Worm (Caenorhabditis elegans) whole organism, L1 larva: ENCODE results near the gene ska-3.
A peak's percentile ranks its signal among the peaks of the same experiment; 100 is the strongest.

ENCODE experiments used
- C04F5.9 ChIP-seq: sonication (generic microtip); optimal IDR thresholded peaks from 2 replicates; lab custom pipeline; 2016; ENCODE audit warnings: missing genetic modification characterization, missing compliant biosample characterization
- C16A3.4 ChIP-seq: fragments of 150-350 bp; optimal IDR thresholded peaks from 2 replicates; lab custom pipeline; 2014; ENCODE audit warnings: missing biosample characterization, missing genetic modification characterization
- C34B4.2 ChIP-seq: sonication (generic microtip); optimal IDR thresholded peaks from 2 replicates; lab custom pipeline; 2017; ENCODE audit warnings: mild to moderate bottlenecking, missing genetic modification characterization, missing compliant biosample characterization
- F16B12.6 ChIP-seq: fragments of 150-350 bp; optimal IDR thresholded peaks from 2 replicates; lab custom pipeline; 2014; ENCODE audit warnings: missing biosample characterization, missing genetic modification characterization
- Y116A8C.19 ChIP-seq: sonication (generic microtip); optimal IDR thresholded peaks from 2 replicates; lab custom pipeline; 2016; ENCODE audit warnings: missing compliant biosample characterization, missing genetic modification characterization, borderline replicate concordance
- alr-1 ChIP-seq: fragments of 200-800 bp; sonication (Bioruptor generic); optimal IDR thresholded peaks from 2 replicates; lab custom pipeline; 2018; ENCODE audit warnings: borderline replicate concordance, mild to moderate bottlenecking, missing genetic modification characterization, missing compliant biosample characterization
- ama-1 ChIP-seq: fragments of 150-350 bp; optimal IDR thresholded peaks from 2 replicates; lab custom pipeline; 2014
- ceh-8 ChIP-seq: fragments of 200-800 bp; sonication (Bioruptor generic); optimal IDR thresholded peaks from 2 replicates; lab custom pipeline; 2018; ENCODE audit warnings: mild to moderate bottlenecking, missing genetic modification characterization, moderate library complexity, missing compliant biosample characterization
- ceh-82 ChIP-seq, 3 experiments: fragments of 150-350 bp in 1 of 3; sonication (generic microtip) in 2 of 3; optimal IDR thresholded peaks; 2 replicates each; lab custom pipeline; 2014 to 2017; ENCODE audit warnings: missing biosample characterization in 3 of 3, missing genetic modification characterization in 3 of 3
- ceh-88 ChIP-seq: fragments of 200-800 bp; sonication (Bioruptor generic); IDR thresholded peaks from 2 replicates; pipeline ENCODE4 v1.3.6; 2022; ENCODE audit warnings: missing genetic modification characterization, missing compliant biosample characterization
- dpl-1 ChIP-seq, 3 experiments: fragments of 150-350 bp in 2 of 3; sonication (generic microtip) in 1 of 3; optimal IDR thresholded peaks; 2 replicates each; lab custom pipeline; 2014 to 2017; ENCODE audit warnings: missing biosample characterization in 3 of 3, missing genetic modification characterization in 3 of 3, missing genetic modification reagents in 3 of 3
- dsc-1 ChIP-seq: sonication (generic microtip); optimal IDR thresholded peaks from 2 replicates; lab custom pipeline; 2016; ENCODE audit warnings: mild to moderate bottlenecking, missing genetic modification characterization, missing compliant biosample characterization
- efl-1 ChIP-seq, 4 experiments: fragments of 150-350 bp; optimal IDR thresholded peaks in 3 of 4; peaks in 1 of 4; 1 replicate in 1 of 4; 2 replicates in 3 of 4; lab custom pipeline; 2014; ENCODE audit warnings: missing biosample characterization in 2 of 4, missing genetic modification characterization in 2 of 4, missing genetic modification reagents in 2 of 4
- efl-3 ChIP-seq: fragments of 200-800 bp; sonication (Bioruptor generic); optimal IDR thresholded peaks from 2 replicates; lab custom pipeline; 2018; ENCODE audit warnings: mild to moderate bottlenecking, missing genetic modification characterization, missing compliant biosample characterization
- egl-27 ChIP-seq, 2 experiments: fragments of 150-350 bp in 1 of 2; sonication (generic microtip); optimal IDR thresholded peaks; 3 replicates each; lab custom pipeline; 2017 to 2018; ENCODE audit warnings: missing biosample characterization in 2 of 2, missing genetic modification characterization in 2 of 2, missing genetic modification reagents in 2 of 2
- elt-2 ChIP-seq: sonication (generic microtip); optimal IDR thresholded peaks from 2 replicates; lab custom pipeline; 2016; ENCODE audit warnings: missing genetic modification characterization, mild to moderate bottlenecking, inconsistent platforms, missing compliant biosample characterization, missing genetic modification reagents
- ets-5 ChIP-seq: fragments of 200-800 bp; sonication (Bioruptor generic); IDR thresholded peaks from 2 replicates; pipeline ENCODE4 v1.3.6; 2022; ENCODE audit warnings: missing genetic modification characterization, missing compliant biosample characterization
- fkh-8 ChIP-seq: sonication (generic microtip); optimal IDR thresholded peaks from 2 replicates; lab custom pipeline; 2016; ENCODE audit warnings: mild to moderate bottlenecking, missing genetic modification characterization, missing compliant biosample characterization
- grh-1 ChIP-seq: fragments of 200-800 bp; sonication (Bioruptor generic); IDR thresholded peaks from 2 replicates; pipeline ENCODE4 v1.3.6; 2022; ENCODE audit warnings: missing genetic modification reagents, missing genetic modification characterization, missing compliant biosample characterization
- hlh-17 ChIP-seq: fragments of 200-800 bp; sonication (Bioruptor generic); optimal IDR thresholded peaks from 2 replicates; lab custom pipeline; 2018; ENCODE audit warnings: missing genetic modification characterization, mild to moderate bottlenecking, missing compliant biosample characterization, moderate library complexity, borderline replicate concordance
- irx-1 ChIP-seq: sonication (generic microtip); optimal IDR thresholded peaks from 2 replicates; lab custom pipeline; 2016; ENCODE audit warnings: missing genetic modification characterization, missing compliant biosample characterization
- jun-1 ChIP-seq: fragments of 150-350 bp; optimal IDR thresholded peaks from 2 replicates; lab custom pipeline; 2014; ENCODE audit warnings: missing biosample characterization, missing genetic modification reagents, missing genetic modification characterization
- lin-14 ChIP-seq: fragments of 200-800 bp; sonication (Bioruptor generic); optimal IDR thresholded peaks from 2 replicates; lab custom pipeline; 2018; ENCODE audit warnings: mild to moderate bottlenecking, missing genetic modification characterization, moderate library complexity, missing compliant biosample characterization
- lin-15B ChIP-seq: fragments of 150-350 bp; sonication (generic microtip); optimal IDR thresholded peaks from 3 replicates; lab custom pipeline; 2014; ENCODE audit warnings: missing biosample characterization, missing genetic modification characterization
- lin-35 ChIP-seq, 2 experiments: fragments of 150-350 bp; optimal IDR thresholded peaks; 2 replicates each; lab custom pipeline; 2014; ENCODE audit warnings: missing biosample characterization in 2 of 2, missing genetic modification characterization in 2 of 2, missing genetic modification reagents in 2 of 2
- lin-39 ChIP-seq: fragments of 150-350 bp; optimal IDR thresholded peaks from 2 replicates; lab custom pipeline; 2014; ENCODE audit warnings: missing biosample characterization, missing genetic modification reagents, missing genetic modification characterization
- lir-3 ChIP-seq: sonication (generic microtip); optimal IDR thresholded peaks from 2 replicates; lab custom pipeline; 2016; ENCODE audit warnings: mild to moderate bottlenecking, missing genetic modification characterization, moderate library complexity, missing compliant biosample characterization; ENCODE audit not compliant: poor library complexity
- lsy-2 ChIP-seq, 2 experiments: fragments of 150-350 bp; optimal IDR thresholded peaks; 2 replicates each; lab custom pipeline; 2014; ENCODE audit warnings: missing biosample characterization in 2 of 2, missing genetic modification characterization in 2 of 2
- mab-9 ChIP-seq: fragments of 200-800 bp; sonication (Bioruptor generic); IDR thresholded peaks from 2 replicates; pipeline ENCODE4 v1.3.6; 2022; ENCODE audit warnings: missing genetic modification reagents, missing genetic modification characterization, missing compliant biosample characterization
- mef-2 ChIP-seq: fragments of 150-350 bp; optimal IDR thresholded peaks from 2 replicates; lab custom pipeline; 2014; ENCODE audit warnings: missing biosample characterization, missing genetic modification characterization
- mep-1 ChIP-seq: fragments of 150-350 bp; optimal IDR thresholded peaks from 2 replicates; lab custom pipeline; 2014; ENCODE audit warnings: missing biosample characterization, missing genetic modification characterization
- nhr-11 ChIP-seq: fragments of 150-350 bp; optimal IDR thresholded peaks from 2 replicates; lab custom pipeline; 2014; ENCODE audit warnings: missing biosample characterization, missing genetic modification characterization
- nhr-12 ChIP-seq: sonication (generic microtip); optimal IDR thresholded peaks from 2 replicates; lab custom pipeline; 2017; ENCODE audit warnings: missing biosample characterization, missing genetic modification characterization
- nhr-19 ChIP-seq: fragments of 200-800 bp; sonication (Bioruptor generic); conservative IDR thresholded peaks from 2 replicates; pipeline ENCODE4 v1.3.6; 2022; ENCODE audit warnings: missing genetic modification characterization, missing compliant biosample characterization
- nhr-237 ChIP-seq: fragments of 150-350 bp; optimal IDR thresholded peaks from 2 replicates; lab custom pipeline; 2014; ENCODE audit warnings: missing biosample characterization, missing genetic modification characterization
- nhr-47 ChIP-seq: sonication (generic microtip); optimal IDR thresholded peaks from 2 replicates; lab custom pipeline; 2016; ENCODE audit warnings: mild to moderate bottlenecking, missing genetic modification characterization, moderate library complexity, missing compliant biosample characterization
- nhr-76 ChIP-seq: sonication (generic microtip); optimal IDR thresholded peaks from 2 replicates; lab custom pipeline; 2017; ENCODE audit warnings: missing biosample characterization, missing genetic modification characterization
- nhr-77 ChIP-seq: fragments of 150-350 bp; optimal IDR thresholded peaks from 2 replicates; lab custom pipeline; 2014; ENCODE audit warnings: missing biosample characterization, missing genetic modification characterization
- nhr-84 ChIP-seq: sonication (generic microtip); optimal IDR thresholded peaks from 2 replicates; lab custom pipeline; 2017; ENCODE audit warnings: missing biosample characterization, missing genetic modification characterization
- pax-3 ChIP-seq: fragments of 200-800 bp; sonication (Bioruptor generic); optimal IDR thresholded peaks from 2 replicates; lab custom pipeline; 2018; ENCODE audit warnings: mild to moderate bottlenecking, missing genetic modification characterization, moderate library complexity, missing compliant biosample characterization
- pqm-1 ChIP-seq: sonication (generic microtip); optimal IDR thresholded peaks from 3 replicates; lab custom pipeline; 2017; ENCODE audit warnings: missing biosample characterization, missing genetic modification characterization
- snpc-4 ChIP-seq: fragments of 150-350 bp; optimal IDR thresholded peaks from 2 replicates; lab custom pipeline; 2014; ENCODE audit warnings: missing biosample characterization, missing genetic modification characterization
- snu-23 ChIP-seq: sonication (generic microtip); optimal IDR thresholded peaks from 2 replicates; lab custom pipeline; 2016; ENCODE audit warnings: missing genetic modification characterization, missing compliant biosample characterization
- sox-4 ChIP-seq: sonication (generic microtip); optimal IDR thresholded peaks from 2 replicates; lab custom pipeline; 2016; ENCODE audit warnings: missing genetic modification characterization, missing compliant biosample characterization
- sptf-1 ChIP-seq: fragments of 150-350 bp; optimal IDR thresholded peaks from 2 replicates; lab custom pipeline; 2014; ENCODE audit warnings: missing biosample characterization, missing genetic modification characterization
- swsn-7 ChIP-seq: sonication (generic microtip); optimal IDR thresholded peaks from 2 replicates; lab custom pipeline; 2016; ENCODE audit warnings: missing genetic modification characterization, missing compliant biosample characterization
- tlp-1 ChIP-seq: fragments of 150-350 bp; optimal IDR thresholded peaks from 2 replicates; lab custom pipeline; 2014; ENCODE audit warnings: missing biosample characterization, missing genetic modification characterization
- unc-62 ChIP-seq: fragments of 150-350 bp; optimal IDR thresholded peaks from 2 replicates; lab custom pipeline; 2014; ENCODE audit warnings: missing biosample characterization, missing genetic modification reagents, missing genetic modification characterization
- unc-98 ChIP-seq: fragments of 200-800 bp; sonication (Bioruptor generic); IDR thresholded peaks from 2 replicates; pipeline ENCODE4 v1.3.6; 2022; ENCODE audit warnings: missing genetic modification characterization, missing compliant biosample characterization
- vab-15 ChIP-seq: sonication (generic microtip); optimal IDR thresholded peaks from 2 replicates; lab custom pipeline; 2017; ENCODE audit warnings: missing genotype, mild to moderate bottlenecking, missing genetic modification characterization, missing compliant biosample characterization
- ztf-11 ChIP-seq, 2 experiments: sonication (generic microtip); optimal IDR thresholded peaks; 2 replicates each; lab custom pipeline; 2016 to 2017; ENCODE audit warnings: missing genetic modification characterization in 2 of 2, missing biosample characterization in 1 of 2, missing compliant biosample characterization in 1 of 2
- ztf-4 ChIP-seq: fragments of 150-350 bp; optimal IDR thresholded peaks from 2 replicates; lab custom pipeline; 2014; ENCODE audit warnings: missing biosample characterization, missing genetic modification characterization

Gene ska-3

ce11 chrIII:5678935-5679334 lies at the start of gene ska-3, which contains the start of gene rps-12:
TSS of gene ska-3 (minus strand) at chrIII:5679005.
TSS of gene rps-12 (plus strand) at chrIII:5679298.
- TF ChIP-seq ceh-82 (tag; optimal IDR thresholded peaks at IDR 0.05; lab: Kevin White, UChicago): peak; percentile 99 to 100 (median 100)
- TF ChIP-seq fkh-8 (tag; lab: Kevin White, UChicago): peak; percentile 99
- peak; percentile 98 to 99 for TF ChIP-seq efl-1 (optimal IDR thresholded peaks at IDR 0.05; lab: Kevin White, UChicago)
- peak; percentile 95 to 100 for TF ChIP-seq efl-1 (GFP tag; optimal IDR thresholded peaks at IDR 0.05 in 1 of 2; lab: Kevin White, UChicago)
- TF ChIP-seq nhr-11 (tag; lab: Kevin White, UChicago): peak; percentile 96
- TF ChIP-seq nhr-84: no peak
- peak; percentile 96 for TF ChIP-seq vab-15 (tag; lab: Kevin White, UChicago)
- TF ChIP-seq mef-2 (tag; lab: Kevin White, UChicago): peak; percentile 94
- TF ChIP-seq C34B4.2 (tag; lab: Kevin White, UChicago): peak; percentile 88
- no peak for TF ChIP-seq tlp-1 (tag; lab: Kevin White, UChicago)
- TF ChIP-seq snpc-4 (tag; lab: Kevin White, UChicago): peak; percentile 93
- no peak for TF ChIP-seq ets-5 (GFP tag; lab: Robert Waterston, UW)
- peak; percentile 76 for TF ChIP-seq F16B12.6 (tag; lab: Kevin White, UChicago)
- peak; percentile 99 for TF ChIP-seq dsc-1 (tag; lab: Kevin White, UChicago)
- TF ChIP-seq lin-35 (GFP tag; optimal IDR thresholded peaks at IDR 0.05; lab: Kevin White, UChicago): peak; percentile 98 to 100
- TF ChIP-seq mab-9 (GFP tag; lab: Robert Waterston, UW): peak; percentile 94
- peak; percentile 98 for TF ChIP-seq ztf-4 (tag; lab: Kevin White, UChicago)
- peak; percentile 98 for TF ChIP-seq lin-14 (GFP tag; lab: Kevin White, UChicago)
- TF ChIP-seq C16A3.4 (tag; lab: Kevin White, UChicago): peak; percentile 100
- peak; percentile 97 for TF ChIP-seq grh-1 (GFP tag; lab: Robert Waterston, UW)
- TF ChIP-seq ama-1 (lab: Kevin White, UChicago): peak; percentile 93
- TF ChIP-seq egl-27 (tag; optimal IDR thresholded peaks at IDR 0.05; lab: Kevin White, UChicago): peak; percentile 90 to 92
- TF ChIP-seq swsn-7 (tag; lab: Kevin White, UChicago): peak; percentile 99
- peak; percentile 94 for TF ChIP-seq pax-3 (tag; lab: Kevin White, UChicago)
- TF ChIP-seq dpl-1 (GFP tag; optimal IDR thresholded peaks at IDR 0.05; lab: Kevin White, UChicago): peak; percentile 97 to 99 (median 98)
- peak; percentile 14 for TF ChIP-seq Y116A8C.19 (tag; lab: Kevin White, UChicago)
- peak; percentile 96 for TF ChIP-seq C04F5.9 (tag; lab: Kevin White, UChicago)
- peak; percentile 100 for TF ChIP-seq lin-15B
- TF ChIP-seq nhr-19 (GFP tag; lab: Robert Waterston, UW): peak; percentile 99
- peak; percentile 89 for TF ChIP-seq sox-4
- peak; percentile 58 for TF ChIP-seq nhr-12 (tag; lab: Kevin White, UChicago)
- peak; percentile 79 for TF ChIP-seq unc-62 (GFP tag; lab: Kevin White, UChicago)
- peak; percentile 95 for TF ChIP-seq ceh-88 (GFP tag; lab: Robert Waterston, UW)
- TF ChIP-seq lir-3 (tag; lab: Kevin White, UChicago): peak; percentile 93
- peak; percentile 29 to 93 for TF ChIP-seq ztf-11 (tag; optimal IDR thresholded peaks at IDR 0.05; lab: Kevin White, UChicago)
- TF ChIP-seq nhr-76 (tag; lab: Kevin White, UChicago): peak; percentile 82
- TF ChIP-seq lin-39 (tag; lab: Kevin White, UChicago): peak; percentile 97
- peak; percentile 98 for TF ChIP-seq nhr-237 (tag; lab: Kevin White, UChicago)
- TF ChIP-seq mep-1: peak; percentile 100
- TF ChIP-seq alr-1 (tag; lab: Kevin White, UChicago): no peak
- peak; percentile 96 for TF ChIP-seq irx-1 (tag; lab: Kevin White, UChicago)
- TF ChIP-seq lsy-2 (tag; optimal IDR thresholded peaks at IDR 0.05; lab: Kevin White, UChicago): peak; percentile 98
- TF ChIP-seq nhr-77 (tag; lab: Kevin White, UChicago): peak; percentile 99
- no peak for TF ChIP-seq pqm-1 (tag; lab: Kevin White, UChicago)
- TF ChIP-seq jun-1 (tag; lab: Kevin White, UChicago): peak; percentile 98
- no peak for TF ChIP-seq sptf-1 (tag; lab: Kevin White, UChicago)
- peak; percentile 97 for TF ChIP-seq ceh-8 (GFP tag; lab: Kevin White, UChicago)
- peak; percentile 91 for TF ChIP-seq elt-2 (tag; lab: Kevin White, UChicago)
- TF ChIP-seq hlh-17 (GFP tag; lab: Kevin White, UChicago): no peak
- TF ChIP-seq unc-98 (GFP tag; lab: Robert Waterston, UW): peak; percentile 86
- peak; percentile 99 for TF ChIP-seq nhr-47 (tag; lab: Kevin White, UChicago)
- TF ChIP-seq efl-3 (GFP tag; lab: Kevin White, UChicago): peak; percentile 40
- TF ChIP-seq snu-23 (GFP tag; lab: Kevin White, UChicago): peak; percentile 99
